Worm (Caenorhabditis elegans) whole organism, young adult: ENCODE data around the gene F37C12.10.
A peak's percentile ranks its signal among the peaks of the same experiment; 100 is the strongest.

Source experiments
- D2030.7 ChIP-seq: fragments of 200-800 bp; sonication (Bioruptor generic); IDR thresholded peaks from 2 replicates; pipeline ENCODE4 v1.3.6; 2022; ENCODE audit warnings: missing genetic modification reagents, missing genetic modification characterization, missing compliant biosample characterization
- F23B12.7 ChIP-seq: sonication (generic microtip); optimal IDR thresholded peaks from 2 replicates; lab custom pipeline; 2017; ENCODE audit warnings: missing genetic modification characterization, mild to moderate bottlenecking, missing compliant biosample characterization, antibody characterized with exemption, moderate library complexity; ENCODE audit not compliant: insufficient read depth
- F33H1.4 ChIP-seq: fragments of 200-800 bp; sonication (Bioruptor generic); IDR thresholded peaks from 2 replicates; pipeline ENCODE4 v1.3.6; 2022; ENCODE audit warnings: missing genetic modification reagents, missing genetic modification characterization, missing compliant biosample characterization
- F39B2.1 ChIP-seq: fragments of 200-800 bp; sonication (Bioruptor generic); IDR thresholded peaks from 2 replicates; pipeline ENCODE4 v1.3.6; 2022; ENCODE audit warnings: missing genetic modification reagents, missing genetic modification characterization, missing compliant biosample characterization
- ZK185.1 ChIP-seq: sonication (generic microtip); optimal IDR thresholded peaks from 2 replicates; lab custom pipeline; 2016; ENCODE audit warnings: mild to moderate bottlenecking, missing genetic modification characterization, missing compliant biosample characterization; ENCODE audit not compliant: poor library complexity, severe bottlenecking
- athp-1 ChIP-seq: sonication (generic microtip); optimal IDR thresholded peaks from 2 replicates; lab custom pipeline; 2017; ENCODE audit warnings: mild to moderate bottlenecking, missing genetic modification characterization, missing compliant biosample characterization
- attf-3 ChIP-seq: fragments of 200-800 bp; sonication (Bioruptor generic); conservative IDR thresholded peaks from 2 replicates; pipeline ENCODE4 v1.3.6; 2022; ENCODE audit warnings: missing genetic modification reagents, missing genetic modification characterization, missing compliant biosample characterization
- cebp-1 ChIP-seq, 2 experiments: fragments of 200-800 bp in 1 of 2; sonication (Bioruptor generic) in 1 of 2; sonication (generic microtip) in 1 of 2; IDR thresholded peaks in 1 of 2; optimal IDR thresholded peaks in 1 of 2; 2 replicates each; pipeline versions ENCODE4 v1.3.6 to Lab custom; 2017 to 2022; ENCODE audit warnings: missing compliant biosample characterization in 2 of 2, missing genetic modification characterization in 2 of 2, mild to moderate bottlenecking in 1 of 2, missing genetic modification reagents in 1 of 2, moderate library complexity in 1 of 2
- ceh-40 ChIP-seq: fragments of 200-800 bp; sonication (Bioruptor generic); IDR thresholded peaks from 2 replicates; pipeline ENCODE4 v1.3.6; 2022; ENCODE audit warnings: missing genetic modification characterization, missing compliant biosample characterization
- ceh-91 ChIP-seq: fragments of 200-800 bp; sonication (Bioruptor generic); IDR thresholded peaks from 2 replicates; pipeline ENCODE4 v1.3.6; 2022; ENCODE audit warnings: missing genetic modification reagents, missing genetic modification characterization, missing compliant biosample characterization
- dox-1 ChIP-seq: fragments of 200-800 bp; sonication (Bioruptor generic); IDR thresholded peaks from 2 replicates; pipeline ENCODE4 v1.3.6; 2022; ENCODE audit warnings: missing genetic modification reagents, missing genetic modification characterization, missing compliant biosample characterization
- dpl-1 ChIP-seq: fragments of 150-350 bp; optimal IDR thresholded peaks from 2 replicates; lab custom pipeline; 2014; ENCODE audit warnings: missing biosample characterization, missing genetic modification reagents, missing genetic modification characterization
- efl-1 ChIP-seq: fragments of 150-350 bp; optimal IDR thresholded peaks from 2 replicates; lab custom pipeline; 2014; ENCODE audit warnings: missing biosample characterization, missing genetic modification reagents, missing genetic modification characterization
- egrh-3 ChIP-seq: fragments of 200-800 bp; sonication (Bioruptor generic); IDR thresholded peaks from 2 replicates; pipeline ENCODE4 v1.3.6; 2022; ENCODE audit warnings: missing genetic modification reagents, missing genetic modification characterization, missing compliant biosample characterization
- hmg-1.2 ChIP-seq: fragments of 200-800 bp; sonication (Bioruptor generic); IDR thresholded peaks from 2 replicates; pipeline ENCODE4 v1.3.6; 2022; ENCODE audit warnings: missing genetic modification reagents, missing genetic modification characterization, missing compliant biosample characterization
- let-526 ChIP-seq: fragments of 200-800 bp; sonication (Bioruptor generic); IDR thresholded peaks from 2 replicates; pipeline ENCODE4 v1.3.6; 2022; ENCODE audit warnings: missing genetic modification reagents, missing genetic modification characterization, missing compliant biosample characterization
- lin-35 ChIP-seq, 3 experiments: fragments of 150-350 bp in 2 of 3; sonication (generic microtip) in 1 of 3; optimal IDR thresholded peaks; 2 replicates each; lab custom pipeline; 2014 to 2018; ENCODE audit warnings: missing biosample characterization in 3 of 3, missing genetic modification characterization in 3 of 3, missing genetic modification reagents in 3 of 3
- lin-40 ChIP-seq: sonication (generic microtip); optimal IDR thresholded peaks from 2 replicates; lab custom pipeline; 2016; ENCODE audit warnings: missing genetic modification characterization, mild to moderate bottlenecking, missing compliant biosample characterization, missing genotype, missing genetic modification reagents
- lin-54 ChIP-seq: fragments of 200-800 bp; sonication (Bioruptor generic); optimal IDR thresholded peaks from 2 replicates; lab custom pipeline; 2018; ENCODE audit warnings: mild to moderate bottlenecking, missing genetic modification characterization, missing compliant biosample characterization
- lsl-1 ChIP-seq: fragments of 200-800 bp; sonication (Bioruptor generic); optimal IDR thresholded peaks from 2 replicates; lab custom pipeline; 2018; ENCODE audit warnings: mild to moderate bottlenecking, missing genetic modification characterization, moderate library complexity, missing compliant biosample characterization
- lsy-27 ChIP-seq: sonication (generic microtip); optimal IDR thresholded peaks from 2 replicates; lab custom pipeline; 2017; ENCODE audit warnings: missing genetic modification characterization, mild to moderate bottlenecking, missing compliant biosample characterization, antibody characterized with exemption, missing genotype, borderline replicate concordance; ENCODE audit not compliant: insufficient read depth
- madf-6 ChIP-seq: fragments of 200-800 bp; sonication (Bioruptor generic); IDR thresholded peaks from 2 replicates; pipeline ENCODE4 v1.3.6; 2022; ENCODE audit warnings: missing genetic modification reagents, missing genetic modification characterization, missing compliant biosample characterization
- mcd-1 ChIP-seq: fragments of 200-800 bp; sonication (Bioruptor generic); IDR thresholded peaks from 2 replicates; pipeline ENCODE4 v1.3.6; 2022; ENCODE audit warnings: missing genetic modification reagents, missing genetic modification characterization, missing compliant biosample characterization
- pha-4 ChIP-seq: fragments of 150-350 bp; sonication (generic microtip); optimal IDR thresholded peaks from 2 replicates; lab custom pipeline; 2014; ENCODE audit warnings: missing biosample characterization, missing genetic modification reagents, missing genetic modification characterization
- rcor-1 ChIP-seq: fragments of 200-800 bp; sonication (Bioruptor generic); IDR thresholded peaks from 2 replicates; pipeline ENCODE4 v1.3.6; 2022; ENCODE audit warnings: missing genetic modification reagents, missing genetic modification characterization, missing compliant biosample characterization
- snpc-3.4 ChIP-seq: sonication (generic microtip); optimal IDR thresholded peaks from 2 replicates; lab custom pipeline; 2017; ENCODE audit warnings: missing genetic modification characterization, mild to moderate bottlenecking, missing compliant biosample characterization, antibody characterized with exemption, moderate library complexity, missing genotype, missing genetic modification reagents
- snpc-4 ChIP-seq, 5 experiments: fragments of 150-350 bp in 1 of 5; sonication (generic microtip) in 4 of 5; optimal IDR thresholded peaks; 2 replicates each; lab custom pipeline; 2014 to 2018; ENCODE audit warnings: missing genetic modification characterization in 5 of 5, missing biosample characterization in 3 of 5, antibody characterized with exemption in 2 of 5, mild to moderate bottlenecking in 2 of 5, missing compliant biosample characterization in 2 of 5, missing genotype in 2 of 5, moderate library complexity in 2 of 5, missing genetic modification reagents in 1 of 5
- tbp1 ChIP-seq: fragments of 200-800 bp; sonication (Bioruptor generic); optimal IDR thresholded peaks from 2 replicates; lab custom pipeline; 2018; ENCODE audit warnings: mild to moderate bottlenecking, missing genetic modification characterization, missing compliant biosample characterization
- ztf-18 ChIP-seq: sonication (generic microtip); optimal IDR thresholded peaks from 2 replicates; lab custom pipeline; 2016; ENCODE audit warnings: missing genotype, mild to moderate bottlenecking, missing genetic modification characterization, missing compliant biosample characterization
- ztf-3 ChIP-seq: fragments of 200-800 bp; sonication (Bioruptor generic); optimal IDR thresholded peaks from 2 replicates; lab custom pipeline; 2018; ENCODE audit warnings: mild to moderate bottlenecking, missing genetic modification characterization, missing compliant biosample characterization

F37C12.10 gene

ce11 chrIII:7237877-7238276 lies 49.7 kb upstream of the F37C12.10 start:
- peak; percentile 57 for TF ChIP-seq madf-6 (GFP tag; lab: Robert Waterston, UW)
- peak; percentile 61; the same call in 1 of the 2 replicates for TF ChIP-seq dox-1 (GFP tag; lab: Robert Waterston, UW)
- TF ChIP-seq efl-1 (GFP tag; lab: Kevin White, UChicago), result peak; percentile 32
- TF ChIP-seq lsl-1 (GFP tag; lab: Kevin White, UChicago), result peak; percentile 56
- 0 out of 2 replicates have a peak, but pooled peaks have one; percentile 12 for TF ChIP-seq hmg-1.2
- peak; percentile 82 for TF ChIP-seq F33H1.4
- 0 out of 2 replicates have a peak, but pooled peaks have one; percentile 8 for TF ChIP-seq egrh-3
- TF ChIP-seq D2030.7 (GFP tag; lab: Robert Waterston, UW), result peak; percentile 43; the same call in 1 of the 2 replicates
- TF ChIP-seq ceh-91, result peak; percentile 63; the same call in 1 of the 2 replicates

ce11 chrIII:7235660-7236059 lies 47.5 kb upstream of the F37C12.10 start:
- peak; percentile 69; the same call in 1 of the 2 replicates for TF ChIP-seq egrh-3

- peak; percentile 50 for TF ChIP-seq snpc-3.4 (tag; lab: Kevin White, UChicago)
- TF ChIP-seq cebp-1 (GFP tag; IDR thresholded peaks at IDR 0.05; lab: Robert Waterston, UW), result no peak
- peak; percentile 45 for TF ChIP-seq cebp-1 (tag; optimal IDR thresholded peaks at IDR 0.05; lab: Kevin White, UChicago)
- TF ChIP-seq ceh-40, result no peak
- TF ChIP-seq snpc-4 (GFP tag; optimal IDR thresholded peaks at IDR 0.05; lab: Kevin White, UChicago), result no peak
- peak in 3 of 4 experiments; percentile 23 to 81 (median 42) for TF ChIP-seq snpc-4 (tag; optimal IDR thresholded peaks at IDR 0.05; lab: Kevin White, UChicago)
- no peak for TF ChIP-seq athp-1 (tag; lab: Kevin White, UChicago)
- no peak for TF ChIP-seq efl-1 (GFP tag; lab: Kevin White, UChicago)
- TF ChIP-seq ZK185.1 (tag; lab: Kevin White, UChicago), result peak; percentile 5
- TF ChIP-seq F39B2.1 (GFP tag; lab: Robert Waterston, UW), result no peak
- TF ChIP-seq madf-6 (GFP tag; lab: Robert Waterston, UW), result peak; percentile 54; the same call in 1 of the 2 replicates
- TF ChIP-seq lin-35 (GFP tag; optimal IDR thresholded peaks at IDR 0.05; lab: Kevin White, UChicago), result peak in 1 of 3 experiments; percentile 66
- no peak for TF ChIP-seq lsy-27
- TF ChIP-seq tbp1 (GFP tag; lab: Kevin White, UChicago), result peak; percentile 21
- TF ChIP-seq ztf-18 (tag; lab: Kevin White, UChicago), result peak; percentile 93
- TF ChIP-seq hmg-1.2, result peak; percentile 37; the same call in 1 of the 2 replicates
- TF ChIP-seq dpl-1 (GFP tag; lab: Kevin White, UChicago), result no peak
- 0 out of 2 replicates have a peak, but pooled peaks have one; percentile 37 for TF ChIP-seq attf-3 (GFP tag; lab: Robert Waterston, UW)
- peak; percentile 52 for TF ChIP-seq F33H1.4
- peak; percentile 27 for TF ChIP-seq lin-40 (tag; lab: Kevin White, UChicago)
- 0 out of 2 replicates have a peak, but pooled peaks have one; percentile 9 for TF ChIP-seq rcor-1
- peak; percentile 45 for TF ChIP-seq pha-4 (tag; lab: Kevin White, UChicago)
- no peak for TF ChIP-seq ztf-3
- peak; percentile 59 for TF ChIP-seq lin-54
- TF ChIP-seq lsl-1 (GFP tag; lab: Kevin White, UChicago), result peak; percentile 20
- TF ChIP-seq mcd-1 (GFP tag; lab: Robert Waterston, UW), result peak; percentile 63
- TF ChIP-seq F23B12.7 (tag; lab: Kevin White, UChicago), result peak; percentile 12
Observed at ce11 chrIII:7234148-7234547, 46.0 kb upstream of the F37C12.10 start, which contains the start of gene ndus-8. ndus-8 (minus strand) TSS chrIII:7234202.

- TF ChIP-seq ztf-18 (tag; lab: Kevin White, UChicago), result peak; percentile 10
- no peak for TF ChIP-seq pha-4 (tag; lab: Kevin White, UChicago)
- TF ChIP-seq let-526, result no peak
- TF ChIP-seq, all 124 proteins: peak for 1
Observed at ce11 chrIII:7232782-7233181, 44.6 kb upstream of the F37C12.10 start, which contains the start of gene adr-2. adr-2 (minus strand) TSS chrIII:7232882.
